Fruit fly (Drosophila melanogaster) whole organism, embryonic: Measurements from ENCODE around the gene Cpr62Bc.
A peak's percentile ranks its signal among the peaks of the same experiment; 100 is the strongest.

ENCODE experiments used
- Abd-B ChIP-seq: fragments of 200-800 bp; sonication (Bioruptor generic); optimal IDR thresholded peaks from 2 replicates; lab custom pipeline; 2018; ENCODE audit warnings: missing biosample characterization, mild to moderate bottlenecking, missing genetic modification characterization, moderate library complexity
- Adf1 ChIP-seq: fragments of 200-800 bp; sonication (Bioruptor generic); IDR thresholded peaks from 2 replicates; pipeline ENCODE4 v1.3.6; 2022; ENCODE audit warnings: missing biosample characterization, missing genetic modification characterization
- Aef1 ChIP-seq: fragments of 200-800 bp; sonication (Bioruptor generic); IDR thresholded peaks from 3 replicates; pipeline ENCODE4 v1.3.6; 2022; ENCODE audit warnings: missing biosample characterization, missing genetic modification characterization
- BEAF-32 ChIP-seq: fragments of 200-800 bp; sonication (Bioruptor generic); optimal IDR thresholded peaks from 3 replicates; lab custom pipeline; 2017; ENCODE audit warnings: missing biosample characterization, missing genetic modification characterization, mild to moderate bottlenecking, moderate library complexity, missing genetic modification reagents
- C15 ChIP-seq: fragments of 200-800 bp; sonication (Bioruptor generic); IDR thresholded peaks from 3 replicates; pipeline ENCODE4 v1.3.6; 2022; ENCODE audit warnings: missing biosample characterization, missing genetic modification characterization
- CG10274 ChIP-seq: fragments of 200-800 bp; sonication (Bioruptor generic); optimal IDR thresholded peaks from 3 replicates; lab custom pipeline; 2017; ENCODE audit warnings: missing biosample characterization, mild to moderate bottlenecking, missing genetic modification characterization
- CG12155 ChIP-seq: fragments of 200-800 bp; sonication (Bioruptor generic); optimal IDR thresholded peaks from 3 replicates; lab custom pipeline; 2016; ENCODE audit warnings: missing biosample characterization, missing genetic modification characterization
- CG13287 ChIP-seq: fragments of 200-800 bp; sonication (Bioruptor generic); IDR thresholded peaks from 2 replicates; pipeline ENCODE4 v1.3.6; 2022; ENCODE audit warnings: missing biosample characterization, missing genetic modification characterization; ENCODE audit not compliant: partially characterized antibody
- CG13296 ChIP-seq: fragments of 200-800 bp; sonication (Bioruptor generic); optimal IDR thresholded peaks from 3 replicates; lab custom pipeline; 2018; ENCODE audit warnings: missing biosample characterization, mild to moderate bottlenecking, missing genetic modification characterization
- CG13894 ChIP-seq: fragments of 200-800 bp; sonication (Bioruptor generic); optimal IDR thresholded peaks from 3 replicates; lab custom pipeline; 2018; ENCODE audit warnings: missing biosample characterization, mild to moderate bottlenecking, missing genetic modification characterization, moderate library complexity
- CG14050 ChIP-seq: fragments of 200-800 bp; sonication (Bioruptor generic); IDR thresholded peaks from 3 replicates; pipeline ENCODE4 v1.3.6; 2022; ENCODE audit warnings: missing biosample characterization, missing genetic modification characterization
- CG1529 ChIP-seq: fragments of 200-800 bp; sonication (Bioruptor generic); optimal IDR thresholded peaks from 3 replicates; lab custom pipeline; 2018; ENCODE audit warnings: missing biosample characterization, missing genetic modification characterization
- CG15696 ChIP-seq: fragments of 200-800 bp; sonication (Bioruptor generic); optimal IDR thresholded peaks from 2 replicates; lab custom pipeline; 2019; ENCODE audit warnings: missing biosample characterization, mild to moderate bottlenecking, missing genetic modification characterization, moderate library complexity
- CG17385 ChIP-seq: fragments of 200-800 bp; sonication (Bioruptor generic); optimal IDR thresholded peaks from 3 replicates; lab custom pipeline; 2018; ENCODE audit warnings: missing biosample characterization, mild to moderate bottlenecking, missing genetic modification characterization
- CG30431 ChIP-seq: fragments of 200-800 bp; sonication (Bioruptor generic); optimal IDR thresholded peaks from 2 replicates; lab custom pipeline; 2017; ENCODE audit warnings: missing biosample characterization, missing genetic modification characterization
- CG32772 ChIP-seq: fragments of 200-800 bp; sonication (Bioruptor generic); IDR thresholded peaks from 2 replicates; pipeline ENCODE4 v1.3.6; 2022; ENCODE audit warnings: missing biosample characterization, missing genetic modification characterization
- CG3995 ChIP-seq: fragments of 200-800 bp; sonication (Bioruptor generic); optimal IDR thresholded peaks from 3 replicates; lab custom pipeline; 2016; ENCODE audit warnings: missing biosample characterization, missing genetic modification characterization
- CG43689 ChIP-seq: fragments of 200-800 bp; sonication (Bioruptor generic); IDR thresholded peaks from 2 replicates; pipeline ENCODE4 v1.3.6; 2022; ENCODE audit warnings: missing biosample characterization, missing genetic modification characterization
- CG7963 ChIP-seq: fragments of 200-800 bp; sonication (Bioruptor generic); IDR thresholded peaks from 3 replicates; pipeline ENCODE4 v1.3.6; 2022; ENCODE audit warnings: missing biosample characterization, missing genetic modification characterization; ENCODE audit not compliant: partially characterized antibody
- CG9932 ChIP-seq: fragments of 200-800 bp; sonication (Bioruptor generic); IDR thresholded peaks from 2 replicates; pipeline ENCODE4 v1.3.6; 2022; ENCODE audit warnings: missing biosample characterization, missing genetic modification characterization
- CrebB ChIP-seq: fragments of 200-800 bp; sonication (Bioruptor generic); optimal IDR thresholded peaks from 3 replicates; lab custom pipeline; 2018; ENCODE audit warnings: missing biosample characterization, mild to moderate bottlenecking, missing genetic modification characterization
- Dbx ChIP-seq: fragments of 200-800 bp; sonication (Bioruptor generic); IDR thresholded peaks from 3 replicates; pipeline ENCODE4 v1.3.6; 2022; ENCODE audit warnings: missing biosample characterization, missing genetic modification characterization
- Dfd ChIP-seq, 2 experiments: fragments of >200 bp; optimal IDR thresholded peaks; 2 replicates each; lab custom pipeline; 2017; ENCODE audit warnings: missing biosample characterization in 2 of 2, missing genetic modification characterization in 2 of 2
- Doc3 ChIP-seq: fragments of 200-800 bp; sonication (Bioruptor generic); IDR thresholded peaks from 3 replicates; pipeline ENCODE4 v1.3.6; 2022; ENCODE audit warnings: missing biosample characterization, missing genetic modification characterization; ENCODE audit not compliant: partially characterized antibody
- E2f2 ChIP-seq: fragments of 200-800 bp; sonication (Bioruptor generic); IDR thresholded peaks from 2 replicates; pipeline ENCODE4 v1.3.6; 2022; ENCODE audit warnings: missing biosample characterization, missing genetic modification characterization
- Eip74EF ChIP-seq, 2 experiments: fragments of 200-800 bp in 1 of 2; fragments of >200 bp in 1 of 2; sonication (Bioruptor generic) in 1 of 2; optimal IDR thresholded peaks; 2 replicates each; lab custom pipeline; 2017 to 2019; ENCODE audit warnings: missing biosample characterization in 2 of 2, missing genetic modification characterization in 2 of 2, mild to moderate bottlenecking in 1 of 2, moderate library complexity in 1 of 2
- HLH54F ChIP-seq: fragments of 200-800 bp; sonication (Bioruptor generic); optimal IDR thresholded peaks from 3 replicates; lab custom pipeline; 2016; ENCODE audit warnings: missing biosample characterization, missing genetic modification characterization
- Lpt ChIP-seq: fragments of >200 bp; optimal IDR thresholded peaks from 2 replicates; lab custom pipeline; 2018; ENCODE audit warnings: missing biosample characterization, missing genetic modification characterization
- NC2α ChIP-seq: fragments of 200-800 bp; sonication (Bioruptor generic); optimal IDR thresholded peaks from 2 replicates; lab custom pipeline; 2016; ENCODE audit warnings: missing biosample characterization, missing genetic modification characterization
- TFAM ChIP-seq: fragments of 200-800 bp; sonication (Bioruptor generic); optimal IDR thresholded peaks from 2 replicates; lab custom pipeline; 2017; ENCODE audit warnings: missing biosample characterization, missing genetic modification characterization, inconsistent platforms
- Xrp1 ChIP-seq: fragments of 200-800 bp; sonication (Bioruptor generic); IDR thresholded peaks from 2 replicates; pipeline ENCODE4 v1.3.6; 2022; ENCODE audit warnings: missing biosample characterization, missing genetic modification characterization
- aop ChIP-seq: fragments of 200-800 bp; sonication (Bioruptor generic); IDR thresholded peaks from 2 replicates; pipeline ENCODE4 v1.3.6; 2022; ENCODE audit warnings: missing biosample characterization, missing genetic modification characterization
- ara ChIP-seq: fragments of 200-800 bp; sonication (Bioruptor generic); IDR thresholded peaks from 2 replicates; pipeline ENCODE4 v1.3.6; 2022; ENCODE audit warnings: missing biosample characterization, missing genetic modification characterization
- ash1 ChIP-seq: fragments of 200-800 bp; sonication (Bioruptor generic); optimal IDR thresholded peaks from 2 replicates; lab custom pipeline; 2018; ENCODE audit warnings: missing biosample characterization, mild to moderate bottlenecking, missing genetic modification characterization
- cato ChIP-seq: fragments of 200-800 bp; sonication (Bioruptor generic); optimal IDR thresholded peaks from 2 replicates; lab custom pipeline; 2016; ENCODE audit warnings: missing biosample characterization, missing genetic modification characterization, borderline replicate concordance
- caup ChIP-seq: fragments of 200-800 bp; sonication (Bioruptor generic); optimal IDR thresholded peaks from 3 replicates; lab custom pipeline; 2017; ENCODE audit warnings: missing biosample characterization, mild to moderate bottlenecking, missing genetic modification characterization, moderate library complexity; ENCODE audit not compliant: severe bottlenecking
- ems ChIP-seq: fragments of 200-800 bp; sonication (Bioruptor generic); optimal IDR thresholded peaks from 3 replicates; lab custom pipeline; 2016; ENCODE audit warnings: missing biosample characterization, missing genetic modification characterization
- eve ChIP-seq, 2 experiments: fragments of >200 bp; optimal IDR thresholded peaks; 2 replicates each; lab custom pipeline; 2017; ENCODE audit warnings: missing biosample characterization in 2 of 2, missing genetic modification characterization in 2 of 2
- eyg ChIP-seq: fragments of 200-800 bp; sonication (Bioruptor generic); optimal IDR thresholded peaks from 3 replicates; lab custom pipeline; 2016; ENCODE audit warnings: missing biosample characterization, missing genetic modification characterization
- ftz-f1 ChIP-seq: fragments of 200-800 bp; sonication (Bioruptor generic); optimal IDR thresholded peaks from 2 replicates; lab custom pipeline; 2016; ENCODE audit warnings: missing biosample characterization, missing genetic modification characterization
- kni ChIP-seq: fragments of 200-800 bp; sonication (Bioruptor generic); optimal IDR thresholded peaks from 3 replicates; lab custom pipeline; 2017; ENCODE audit warnings: mild to moderate bottlenecking, missing biosample characterization, missing genetic modification reagents, missing genetic modification characterization
- lov ChIP-seq, 2 experiments: fragments of 200-800 bp in 1 of 2; fragments of >200 bp in 1 of 2; sonication (Bioruptor generic) in 1 of 2; IDR thresholded peaks in 1 of 2; optimal IDR thresholded peaks in 1 of 2; 2 replicates in 1 of 2; 3 replicates in 1 of 2; pipeline versions ENCODE4 v1.3.6 to Lab custom; 2017 to 2022; ENCODE audit warnings: missing biosample characterization in 1 of 2, missing genetic modification characterization in 1 of 2
- nerfin-2 ChIP-seq: fragments of 200-800 bp; sonication (Bioruptor generic); IDR thresholded peaks from 2 replicates; pipeline ENCODE4 v1.3.6; 2022; ENCODE audit warnings: missing biosample characterization, missing genetic modification characterization; ENCODE audit not compliant: partially characterized antibody
- nmo ChIP-seq: fragments of 200-800 bp; sonication (Bioruptor generic); optimal IDR thresholded peaks from 2 replicates; lab custom pipeline; 2018; ENCODE audit warnings: missing biosample characterization, mild to moderate bottlenecking, missing genetic modification characterization, moderate library complexity
- peb ChIP-seq: fragments of 200-800 bp; sonication (Bioruptor generic); IDR thresholded peaks from 2 replicates; pipeline ENCODE4 v1.3.6; 2022; ENCODE audit warnings: missing biosample characterization, missing genetic modification characterization
- sim ChIP-seq: fragments of 200-800 bp; sonication (Bioruptor generic); IDR thresholded peaks from 2 replicates; pipeline ENCODE4 v1.3.6; 2022; ENCODE audit warnings: missing biosample characterization, missing genetic modification characterization
- ttk ChIP-seq: fragments of 200-800 bp; sonication (Bioruptor generic); IDR thresholded peaks from 2 replicates; pipeline ENCODE4 v2.1.2; 2022; ENCODE audit warnings: missing biosample characterization, missing genetic modification characterization
- vnd ChIP-seq: fragments of 200-800 bp; sonication (Bioruptor generic); IDR thresholded peaks from 3 replicates; pipeline ENCODE4 v1.3.6; 2022; ENCODE audit warnings: missing biosample characterization, missing genetic modification characterization; ENCODE audit not compliant: partially characterized antibody
- zf30C ChIP-seq: fragments of 200-800 bp; sonication (Bioruptor generic); optimal IDR thresholded peaks from 3 replicates; lab custom pipeline; 2018; ENCODE audit warnings: missing biosample characterization, mild to moderate bottlenecking, missing genetic modification characterization
- zfh1 ChIP-seq: fragments of 200-800 bp; sonication (Bioruptor generic); IDR thresholded peaks from 3 replicates; pipeline ENCODE4 v1.3.6; 2022; ENCODE audit warnings: missing biosample characterization, missing genetic modification characterization

Cpr62Bc gene

dm6 chr3L:1880692-1881091 is 38.8 kb upstream of the Cpr62Bc start (continued):
- 0 out of 3 replicates have a peak, but pooled peaks have one; percentile 22 for TF ChIP-seq CG14050 (GFP tag; lab: Robert Waterston, UW)
- TF ChIP-seq cato (GFP tag; lab: Kevin White, UChicago) = no peak
- TF ChIP-seq NC2α = no peak
- TF ChIP-seq zfh1 (GFP tag; lab: Robert Waterston, UW) = peak; percentile 54; the same call in 1 of the 3 replicates
- no peak for TF ChIP-seq lov (optimal IDR thresholded peaks at IDR 0.05; lab: Kevin White, UChicago)
- no peak for TF ChIP-seq lov (GFP tag; IDR thresholded peaks at IDR 0.05; lab: Robert Waterston, UW)
- TF ChIP-seq Aef1 (GFP tag; lab: Robert Waterston, UW) = peak; percentile 66
- no peak for TF ChIP-seq nerfin-2 (GFP tag; lab: Robert Waterston, UW)
- peak; percentile 45; the same call in 1 of the 2 replicates for TF ChIP-seq Xrp1 (GFP tag; lab: Robert Waterston, UW)
- no peak for TF ChIP-seq CG10274 (GFP tag; lab: Kevin White, UChicago)
- TF ChIP-seq CG13894 = no peak
- 0 out of 3 replicates have a peak, but pooled peaks have one; percentile 54 for TF ChIP-seq C15 (GFP tag; lab: Robert Waterston, UW)
- no peak for TF ChIP-seq Doc3 (GFP tag; lab: Robert Waterston, UW)
- TF ChIP-seq Eip74EF (GFP tag; optimal IDR thresholded peaks at IDR 0.05; lab: Kevin White, UChicago) = no peak
- TF ChIP-seq CG12155 = no peak
- TF ChIP-seq caup (GFP tag; lab: Kevin White, UChicago) = peak; percentile 19
- TF ChIP-seq Adf1 = no peak
- TF ChIP-seq CrebB (tag; lab: Kevin White, UChicago) = no peak
- peak; percentile 14; the same call in 1 of the 2 replicates for TF ChIP-seq E2f2 (GFP tag; lab: Robert Waterston, UW)
- no peak for TF ChIP-seq eyg
- no peak for TF ChIP-seq nmo (GFP tag; lab: Kevin White, UChicago)
- TF ChIP-seq ftz-f1 (GFP tag; lab: Kevin White, UChicago) = no peak
- no peak for TF ChIP-seq kni (GFP tag; lab: Kevin White, UChicago)
- peak; percentile 68 for TF ChIP-seq Dbx
- TF ChIP-seq ems (GFP tag; lab: Kevin White, UChicago) = no peak
- no peak for TF ChIP-seq CG13287 (GFP tag; lab: Robert Waterston, UW)
- no peak for TF ChIP-seq HLH54F
- TF ChIP-seq ara (GFP tag; lab: Robert Waterston, UW) = no peak
- no peak for TF ChIP-seq vnd (GFP tag; lab: Robert Waterston, UW)
- TF ChIP-seq CG7963 (GFP tag; lab: Robert Waterston, UW) = no peak
- TF ChIP-seq CG15696 (tag; lab: Kevin White, UChicago) = no peak
- 0 out of 2 replicates have a peak, but pooled peaks have one; percentile 37 for TF ChIP-seq CG32772 (GFP tag; lab: Robert Waterston, UW)
- no peak for TF ChIP-seq TFAM (GFP tag; lab: Kevin White, UChicago)
- TF ChIP-seq CG3995 (GFP tag; lab: Kevin White, UChicago) = no peak
- TF ChIP-seq CG17385 (GFP tag; lab: Kevin White, UChicago) = no peak
- no peak for TF ChIP-seq Dfd (GFP tag; optimal IDR thresholded peaks at IDR 0.05; lab: Kevin White, UChicago)
- TF ChIP-seq ttk (GFP tag; lab: Robert Waterston, UW) = peak; percentile 50; the same call in 1 of the 2 replicates
- no peak for TF ChIP-seq CG1529 (GFP tag; lab: Kevin White, UChicago)
- peak; percentile 45 for TF ChIP-seq CG9932 (GFP tag; lab: Robert Waterston, UW)
- no peak for TF ChIP-seq BEAF-32 (GFP tag; lab: Kevin White, UChicago)
- TF ChIP-seq Lpt (GFP tag; lab: Kevin White, UChicago) = no peak
- no peak for TF ChIP-seq sim (GFP tag; lab: Robert Waterston, UW)
- TF ChIP-seq CG43689 (GFP tag; lab: Robert Waterston, UW) = no peak
- TF ChIP-seq zf30C (GFP tag; lab: Kevin White, UChicago) = no peak
- no peak for TF ChIP-seq eve (GFP tag; optimal IDR thresholded peaks at IDR 0.05; lab: Kevin White, UChicago)
- TF ChIP-seq Abd-B (GFP tag; lab: Kevin White, UChicago) = no peak
- TF ChIP-seq CG13296 (GFP tag; lab: Kevin White, UChicago) = no peak
- no peak for TF ChIP-seq peb (GFP tag; lab: Robert Waterston, UW)
- no peak for TF ChIP-seq CG30431 (GFP tag; lab: Kevin White, UChicago)
- TF ChIP-seq ash1 (GFP tag; lab: Kevin White, UChicago) = no peak
- TF ChIP-seq aop = 0 out of 2 replicates have a peak, but pooled peaks have one; percentile 3
